Fruit fly (Drosophila melanogaster): ENCODE data around the gene mthl6.

DNA sequence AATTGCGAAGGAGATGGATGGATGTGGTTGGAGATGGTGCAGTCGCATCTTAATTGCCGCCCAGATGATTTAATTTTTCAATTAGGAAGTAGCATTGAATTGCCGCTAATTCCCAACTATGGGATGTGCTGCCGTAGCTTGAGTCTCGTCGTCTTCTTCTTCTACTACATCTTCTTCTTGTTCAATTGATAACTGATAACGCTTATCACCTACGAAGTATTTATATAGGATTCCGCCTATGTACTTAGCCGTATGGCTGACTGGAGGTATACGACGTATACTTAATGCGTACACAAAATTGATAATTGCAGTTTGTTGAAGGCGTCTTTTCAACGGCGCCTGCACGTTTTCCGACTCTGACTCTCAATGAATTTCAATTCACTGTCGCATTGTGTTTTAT, 34.9 kb downstream of the mthl6 start:
- no peak for TF ChIP-seq Myc (optimal IDR thresholded peaks at IDR 0.05)
- no peak for TF ChIP-seq h (optimal IDR thresholded peaks at IDR 0.05)
- TF ChIP-seq ttk (optimal IDR thresholded peaks at IDR 0.05) = no peak
